Fruit fly (Drosophila melanogaster) whole organism, embryonic: ENCODE measurements around the gene Ubqn.

Source experiments
- Awh ChIP-seq: fragments of 200-800 bp; sonication (Bioruptor generic); IDR thresholded peaks from 2 replicates; pipeline ENCODE4, ENCODE4 v1.3.6; 2022; ENCODE audit warnings: missing biosample characterization, missing genetic modification characterization
- CG1024 ChIP-seq: fragments of 200-800 bp; sonication (Bioruptor generic); IDR thresholded peaks from 2 replicates; pipeline ENCODE4 v1.3.6; 2022; ENCODE audit warnings: missing biosample characterization, missing genetic modification characterization
- CG11696 ChIP-seq: fragments of 200-800 bp; sonication (Bioruptor generic); IDR thresholded peaks from 2 replicates; pipeline ENCODE4 v1.3.6; 2022; ENCODE audit warnings: missing biosample characterization, missing genetic modification characterization
- CG17612 ChIP-seq: fragments of 200-800 bp; sonication (Bioruptor generic); IDR thresholded peaks from 2 replicates; pipeline ENCODE4 v1.3.6; 2022; ENCODE audit warnings: missing biosample characterization, missing genetic modification characterization
- CG2129 ChIP-seq: fragments of 200-800 bp; sonication (Bioruptor generic); IDR thresholded peaks from 2 replicates; pipeline ENCODE4 v1.3.6; 2022; ENCODE audit warnings: missing biosample characterization, missing genetic modification characterization; ENCODE audit not compliant: partially characterized antibody
- CG2199 ChIP-seq: fragments of 200-800 bp; sonication (Bioruptor generic); IDR thresholded peaks from 3 replicates; pipeline ENCODE4 v1.3.6; 2022; ENCODE audit warnings: missing biosample characterization, missing genetic modification characterization
- CG4404 ChIP-seq: fragments of 200-800 bp; sonication (Bioruptor generic); IDR thresholded peaks from 2 replicates; pipeline ENCODE4 v1.3.6; 2022; ENCODE audit warnings: missing biosample characterization, missing genetic modification characterization
- CG6683 ChIP-seq: fragments of 200-800 bp; sonication (Bioruptor generic); optimal IDR thresholded peaks from 2 replicates; lab custom pipeline; 2017; ENCODE audit warnings: missing biosample characterization, mild to moderate bottlenecking, missing genetic modification characterization, missing genetic modification reagents
- CG6813 ChIP-seq: fragments of 200-800 bp; sonication (Bioruptor generic); optimal IDR thresholded peaks from 2 replicates; lab custom pipeline; 2017; ENCODE audit warnings: missing biosample characterization, missing genetic modification characterization, mild to moderate bottlenecking, moderate library complexity, missing genetic modification reagents
- CrebB ChIP-seq: fragments of 200-800 bp; sonication (Bioruptor generic); optimal IDR thresholded peaks from 3 replicates; lab custom pipeline; 2018; ENCODE audit warnings: missing biosample characterization, mild to moderate bottlenecking, missing genetic modification characterization
- Hr78 ChIP-seq, 2 experiments: fragments of 200-800 bp in 1 of 2; fragments of >200 bp in 1 of 2; sonication (Bioruptor generic) in 1 of 2; optimal IDR thresholded peaks; 2 replicates each; lab custom pipeline; 2017 to 2019; ENCODE audit warnings: missing biosample characterization in 2 of 2, missing genetic modification characterization in 2 of 2, mild to moderate bottlenecking in 1 of 2, moderate library complexity in 1 of 2
- ase ChIP-seq: fragments of 200-800 bp; sonication (Bioruptor generic); IDR thresholded peaks from 3 replicates; pipeline ENCODE4 v1.3.6; 2022; ENCODE audit warnings: missing biosample characterization, missing genetic modification characterization
- fd3F ChIP-seq: fragments of 200-800 bp; sonication (Bioruptor generic); optimal IDR thresholded peaks from 2 replicates; lab custom pipeline; 2018; ENCODE audit warnings: missing biosample characterization, mild to moderate bottlenecking, missing genetic modification characterization, moderate library complexity

DNA sequence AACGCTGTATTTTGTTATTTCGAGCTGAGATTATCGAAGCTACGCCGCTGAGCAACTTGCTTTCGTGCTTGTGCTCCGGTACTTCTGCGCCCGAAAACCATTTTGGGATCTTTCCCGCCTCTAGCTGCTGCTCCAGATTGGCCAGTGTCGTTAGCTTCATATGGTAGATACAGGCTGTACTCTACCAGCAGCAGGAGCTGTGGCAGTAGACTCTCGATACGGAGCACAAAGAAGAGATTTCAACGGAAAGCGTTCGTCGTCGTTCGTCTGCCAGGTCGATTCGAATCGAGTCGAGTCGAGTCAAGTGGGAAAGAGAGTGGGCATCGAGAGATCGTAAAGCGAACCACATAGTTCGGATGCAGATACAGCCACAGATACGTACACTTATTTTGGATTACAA, 31.2 kb downstream of the Ubqn start:
- TF ChIP-seq CG6813 (GFP tag; lab: Kevin White, UChicago) (no peak), Hr78 (GFP tag; optimal IDR thresholded peaks at IDR 0.05; lab: Kevin White, UChicago) (no peak), CG6683 (GFP tag; lab: Kevin White, UChicago) (no peak), CG11696 (no peak), CG1024 (GFP tag; lab: Robert Waterston, UW) (no peak), CG2129 (GFP tag; lab: Robert Waterston, UW) (no peak), CrebB (tag; lab: Kevin White, UChicago) (no peak), ase (GFP tag; lab: Robert Waterston, UW) (no peak), fd3F (GFP tag; lab: Kevin White, UChicago) (no peak), Awh (GFP tag; lab: Robert Waterston, UW) (no peak), CG2199 (GFP tag; lab: Robert Waterston, UW) (no peak), CG17612 (GFP tag; lab: Robert Waterston, UW) (no peak), CG4404 (GFP tag; lab: Robert Waterston, UW) (no peak)
